Fruit fly (Drosophila melanogaster) S2 (cell line): Measurements from ENCODE around the gene Taf9.

Source experiments
- CG8478 ChIP-seq: fragments of >200 bp; optimal IDR thresholded peaks from 2 replicates; lab custom pipeline; 2018
- CTCF ChIP-seq, 2 experiments: fragments of >200 bp; optimal IDR thresholded peaks; 2 replicates each; lab custom pipeline; 2018

DNA sequence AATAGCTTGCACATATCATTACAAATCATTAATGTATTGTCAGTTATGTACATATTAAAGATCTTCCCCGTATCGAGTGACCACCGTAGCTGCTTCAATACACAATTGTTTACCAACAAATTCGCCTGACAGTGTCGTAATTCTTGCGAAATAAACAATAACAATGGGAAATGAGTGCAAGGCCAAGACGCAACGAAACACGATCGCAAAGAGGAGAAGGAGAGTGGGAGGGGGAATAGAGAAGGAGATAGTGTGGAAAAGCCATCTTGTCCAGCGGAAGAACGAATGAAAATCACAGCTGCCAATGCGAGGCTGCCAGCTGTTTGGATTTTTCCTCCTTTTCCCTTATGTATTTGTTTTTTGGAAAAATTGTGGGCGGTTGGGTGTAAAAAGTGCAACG is 43.3 kb downstream of the Taf9 start:
- no peak for TF ChIP-seq CG8478 (lab: Kevin White, UChicago)
- TF ChIP-seq CTCF (optimal IDR thresholded peaks at IDR 0.05; lab: Kevin White, UChicago) = peak in 1 of 2 experiments; percentile 3
